Fruit fly (Drosophila melanogaster) whole organism, wandering third instar larva: ENCODE measurements around the gene CG42654.

Source experiments
- Abd-B ChIP-seq: fragments of >200 bp; optimal IDR thresholded peaks from 2 replicates; lab custom pipeline; 2017; ENCODE audit warnings: missing biosample characterization, missing genetic modification characterization
- CG32264 ChIP-seq: fragments of 200-800 bp; sonication (Bioruptor generic); optimal IDR thresholded peaks from 2 replicates; lab custom pipeline; 2016; ENCODE audit warnings: missing biosample characterization, missing genetic modification characterization
- CG9705 ChIP-seq: fragments of 200-800 bp; sonication (Bioruptor generic); optimal IDR thresholded peaks from 2 replicates; lab custom pipeline; 2018; ENCODE audit warnings: missing biosample characterization, mild to moderate bottlenecking, missing genetic modification characterization
- CrebA ChIP-seq: fragments of 200-800 bp; sonication (Bioruptor generic); optimal IDR thresholded peaks from 2 replicates; lab custom pipeline; 2016; ENCODE audit warnings: missing biosample characterization, mild to moderate bottlenecking, missing genetic modification characterization, borderline replicate concordance
- Dfd ChIP-seq: fragments of >200 bp; optimal IDR thresholded peaks from 2 replicates; lab custom pipeline; 2017; ENCODE audit warnings: missing biosample characterization, missing genetic modification characterization
- Dif ChIP-seq: fragments of 200-275, 200-300 bp; sonication (Bioruptor generic); optimal IDR thresholded peaks from 2 replicates; lab custom pipeline; 2018; ENCODE audit warnings: missing biosample characterization, missing genetic modification characterization; ENCODE audit not compliant: partially characterized antibody
- GATAd ChIP-seq: sonication (Bioruptor generic); optimal IDR thresholded peaks from 2 replicates; lab custom pipeline; 2016; ENCODE audit warnings: missing biosample characterization, missing genetic modification characterization
- HLH106 ChIP-seq: fragments of 200-800 bp; optimal IDR thresholded peaks from 3 replicates; lab custom pipeline; 2019; ENCODE audit warnings: missing biosample characterization, mild to moderate bottlenecking, missing genetic modification characterization, moderate library complexity
- Hnf4 ChIP-seq: fragments of 200-800 bp; sonication (Bioruptor generic); optimal IDR thresholded peaks from 2 replicates; lab custom pipeline; 2016; ENCODE audit warnings: missing biosample characterization, mild to moderate bottlenecking, missing genetic modification characterization
- Hr78 ChIP-seq: fragments of >200 bp; optimal IDR thresholded peaks from 2 replicates; lab custom pipeline; 2017; ENCODE audit warnings: missing biosample characterization, missing genetic modification characterization
- Hr83 ChIP-seq: fragments of 200-300 bp; sonication (Bioruptor generic); optimal IDR thresholded peaks from 2 replicates; lab custom pipeline; 2016; ENCODE audit warnings: missing biosample characterization, mild to moderate bottlenecking, missing genetic modification characterization, moderate library complexity; ENCODE audit not compliant: poor library complexity, severe bottlenecking
- Jra ChIP-seq: sonication (Bioruptor generic); optimal IDR thresholded peaks from 2 replicates; lab custom pipeline; 2016; ENCODE audit warnings: missing biosample characterization, missing genetic modification characterization
- Mio ChIP-seq: sonication (Bioruptor generic); optimal IDR thresholded peaks from 2 replicates; lab custom pipeline; 2016; ENCODE audit warnings: missing biosample characterization, missing genetic modification characterization
- Myc ChIP-seq: fragments of >200 bp; optimal IDR thresholded peaks from 2 replicates; lab custom pipeline; 2017
- N ChIP-seq: fragments of >200 bp; optimal IDR thresholded peaks from 2 replicates; lab custom pipeline; 2018; ENCODE audit warnings: missing biosample characterization, missing external identifiers, missing genetic modification characterization
- OdsH ChIP-seq: fragments of 200-800 bp; sonication (Bioruptor generic); optimal IDR thresholded peaks from 2 replicates; lab custom pipeline; 2016; ENCODE audit warnings: missing biosample characterization, mild to moderate bottlenecking, missing genetic modification characterization
- Rel ChIP-seq, 2 experiments: fragments of 200-800 bp; sonication (Bioruptor generic) in 1 of 2; optimal IDR thresholded peaks; 2 replicates in 1 of 2; 3 replicates in 1 of 2; lab custom pipeline; 2016 to 2019; ENCODE audit warnings: mild to moderate bottlenecking in 2 of 2, missing biosample characterization in 2 of 2, missing genetic modification characterization in 2 of 2, moderate library complexity in 1 of 2
- Sp1 ChIP-seq: fragments of 200-800 bp; sonication (Bioruptor generic); optimal IDR thresholded peaks from 3 replicates; lab custom pipeline; 2019; ENCODE audit warnings: missing biosample characterization, mild to moderate bottlenecking, missing genetic modification characterization, moderate library complexity
- Vsx2 ChIP-seq: fragments of 200-300, 225-300 bp; sonication (Bioruptor generic); optimal IDR thresholded peaks from 2 replicates; lab custom pipeline; 2018; ENCODE audit warnings: missing biosample characterization, missing genetic modification characterization; ENCODE audit not compliant: partially characterized antibody
- br ChIP-seq: fragments of 200-800 bp; sonication (Bioruptor generic); optimal IDR thresholded peaks from 2 replicates; lab custom pipeline; 2016; ENCODE audit warnings: missing biosample characterization, missing genetic modification characterization
- brk ChIP-seq: fragments of 200-800 bp; sonication (Bioruptor generic); optimal IDR thresholded peaks from 2 replicates; lab custom pipeline; 2016; ENCODE audit warnings: missing biosample characterization, mild to moderate bottlenecking, missing genetic modification characterization
- dl ChIP-seq, 2 experiments: fragments of 175-275, 200-275 bp in 1 of 2; fragments of 200-275 bp in 1 of 2; sonication (Bioruptor generic); optimal IDR thresholded peaks; lab custom pipeline; 2018; ENCODE audit warnings: mild to moderate bottlenecking in 2 of 2, missing biosample characterization in 2 of 2, missing genetic modification characterization in 2 of 2, moderate library complexity in 2 of 2; ENCODE audit not compliant: partially characterized antibody in 2 of 2, insufficient read depth in 1 of 2
- dmrt93B ChIP-seq: fragments of 200-800 bp; sonication (Bioruptor generic); optimal IDR thresholded peaks from 2 replicates; lab custom pipeline; 2018; ENCODE audit warnings: missing biosample characterization, mild to moderate bottlenecking, missing genetic modification characterization
- dsf ChIP-seq: sonication (Bioruptor generic); optimal IDR thresholded peaks from 2 replicates; lab custom pipeline; 2016; ENCODE audit warnings: missing biosample characterization, missing genetic modification characterization, borderline replicate concordance
- ey ChIP-seq: fragments of 200-800 bp; sonication (Bioruptor generic); optimal IDR thresholded peaks from 2 replicates; lab custom pipeline; 2016; ENCODE audit warnings: missing biosample characterization, missing genetic modification characterization
- foxo ChIP-seq, 2 experiments: fragments of 200-800 bp; sonication (Bioruptor generic); optimal IDR thresholded peaks; 2 replicates in 1 of 2; 3 replicates in 1 of 2; lab custom pipeline; 2016 to 2017; ENCODE audit warnings: missing biosample characterization in 2 of 2, missing genetic modification characterization in 2 of 2
- fru ChIP-seq: fragments of 200-800 bp; sonication (Bioruptor generic); optimal IDR thresholded peaks from 3 replicates; lab custom pipeline; 2016; ENCODE audit warnings: missing biosample characterization, mild to moderate bottlenecking, missing genetic modification characterization
- h ChIP-seq: fragments of 200-800 bp; sonication (Bioruptor generic); optimal IDR thresholded peaks from 3 replicates; lab custom pipeline; 2016; ENCODE audit warnings: missing biosample characterization, mild to moderate bottlenecking, missing genetic modification characterization
- jim ChIP-seq: fragments of 175-275, 200-325 bp; sonication (Bioruptor generic); optimal IDR thresholded peaks from 2 replicates; lab custom pipeline; 2016; ENCODE audit warnings: missing biosample characterization, mild to moderate bottlenecking, missing genetic modification characterization
- lola ChIP-seq: fragments of >200 bp; optimal IDR thresholded peaks from 2 replicates; lab custom pipeline; 2017; ENCODE audit warnings: missing biosample characterization, missing genetic modification characterization
- pan ChIP-seq: fragments of >200 bp; optimal IDR thresholded peaks from 2 replicates; lab custom pipeline; 2017
- psq ChIP-seq: fragments of 200-800 bp; sonication (Bioruptor generic); optimal IDR thresholded peaks from 3 replicates; lab custom pipeline; 2017; ENCODE audit warnings: missing biosample characterization, mild to moderate bottlenecking, missing genetic modification characterization, moderate library complexity
- rgr ChIP-seq: fragments of 200-800 bp; sonication (Bioruptor generic); optimal IDR thresholded peaks from 3 replicates; lab custom pipeline; 2016; ENCODE audit warnings: missing biosample characterization, mild to moderate bottlenecking, missing genetic modification characterization
- sage ChIP-seq: fragments of 200-800 bp; sonication (Bioruptor generic); optimal IDR thresholded peaks from 2 replicates; lab custom pipeline; 2016; ENCODE audit warnings: missing biosample characterization, mild to moderate bottlenecking, missing genetic modification characterization
- sv ChIP-seq: fragments of 200-800 bp; sonication (Bioruptor generic); optimal IDR thresholded peaks from 3 replicates; lab custom pipeline; 2016; ENCODE audit warnings: missing biosample characterization, missing genetic modification characterization
- tai ChIP-seq: sonication (Bioruptor generic); optimal IDR thresholded peaks from 2 replicates; lab custom pipeline; 2016; ENCODE audit warnings: missing biosample characterization, missing genetic modification characterization
- usp ChIP-seq: fragments of >200 bp; optimal IDR thresholded peaks from 2 replicates; lab custom pipeline; 2017; ENCODE audit warnings: missing biosample characterization, missing genetic modification characterization
- woc ChIP-seq: sonication (Bioruptor generic); optimal IDR thresholded peaks from 2 replicates; lab custom pipeline; 2016; ENCODE audit warnings: missing biosample characterization, mild to moderate bottlenecking, missing genetic modification characterization

Gene CG42654

DNA sequence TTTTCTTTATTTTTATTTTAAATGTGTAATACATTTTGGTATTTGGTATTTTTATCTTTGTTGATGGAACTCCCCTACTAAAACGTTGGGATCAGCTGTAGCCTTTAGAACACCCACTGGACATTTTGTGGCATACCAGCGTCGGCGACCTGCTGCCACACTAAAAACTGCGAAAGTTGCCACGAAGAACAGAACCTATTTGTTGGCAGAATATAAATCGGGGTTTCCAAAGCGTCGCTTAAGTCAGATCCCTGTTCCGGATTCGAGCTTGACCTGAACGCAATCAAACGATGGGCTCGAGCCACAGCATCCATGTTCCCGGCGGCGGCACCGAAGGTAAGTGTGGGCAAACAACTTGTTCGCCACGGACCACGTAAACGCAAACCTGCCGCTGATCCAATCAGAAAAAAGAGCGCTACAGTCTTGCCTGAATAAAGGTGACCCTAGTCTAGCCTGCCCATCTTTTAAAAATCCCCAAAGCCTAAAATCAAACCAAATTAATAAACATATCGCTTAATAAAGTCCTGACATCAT, 29.5 kb downstream of the CG42654 start, which contains the start of gene Grasp65:
Grasp65 (plus strand) TSS at position 173 of the 534 bp plus-strand sequence.
- TF ChIP-seq br (no peak), CG9705 (no peak), lola (no peak), HLH106 (tag; lab: Kevin White, UChicago) (no peak), Jra (GFP tag; lab: Kevin White, UChicago) (no peak), N (GFP tag; lab: Kevin White, UChicago) (no peak), Sp1 (GFP tag; lab: Kevin White, UChicago) (peak; percentile 53), Rel (GFP tag; optimal IDR thresholded peaks at IDR 0.05; lab: Kevin White, UChicago) (no peak), Rel (tag; optimal IDR thresholded peaks at IDR 0.05; lab: Kevin White, UChicago) (peak; percentile 84)
- TF ChIP-seq, all 38 proteins: peak for 2

DNA sequence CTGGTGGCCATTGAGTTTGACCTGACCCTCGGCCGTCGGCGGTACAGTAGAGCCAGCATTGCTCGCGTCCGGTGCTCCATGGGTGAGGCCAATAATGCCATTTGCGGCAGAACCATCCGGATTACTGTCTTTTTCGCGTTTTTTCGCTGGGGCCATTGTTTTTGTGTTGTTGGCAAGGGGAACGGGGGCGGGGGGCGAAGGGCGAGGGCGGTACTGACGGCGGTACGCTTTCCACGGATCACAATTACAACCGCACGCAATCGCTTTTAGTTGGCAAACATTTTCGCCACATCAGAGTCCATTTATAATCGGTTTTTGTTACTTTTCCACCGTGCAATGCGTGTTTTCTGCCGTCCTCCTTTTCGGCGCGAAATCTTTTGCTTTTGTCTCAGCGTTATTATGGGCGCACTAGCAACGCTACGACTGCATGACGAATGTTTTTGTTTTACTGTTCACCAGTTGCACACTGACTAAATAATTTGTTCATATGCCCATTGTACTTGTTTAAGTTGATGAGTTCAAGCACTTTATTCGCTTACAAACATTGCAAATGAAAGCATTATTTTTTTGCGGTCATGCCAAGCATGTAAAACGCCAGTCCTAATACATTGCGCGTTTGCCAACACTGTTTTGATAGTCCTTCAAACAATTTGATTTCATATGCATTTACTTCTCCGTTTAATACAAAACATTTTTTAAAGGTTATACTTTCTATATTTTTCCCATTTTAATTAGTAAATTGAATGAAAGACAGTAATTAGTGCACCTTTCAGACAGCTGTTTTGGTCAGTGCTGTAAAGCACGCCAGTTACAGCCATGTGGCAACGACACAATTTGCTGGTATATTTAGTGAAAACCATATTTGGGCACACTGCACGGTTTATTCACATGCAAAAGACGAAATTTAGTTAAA, 31.2 kb downstream of the CG42654 start, which contains the start of gene Pfdn6:
Pfdn6 (plus strand) TSS at position 839 of the 913 bp plus-strand sequence.
- TF ChIP-seq dsf (peak; percentile 54), Mio (GFP tag; lab: Kevin White, UChicago) (no peak), Dif (GFP tag; lab: Kevin White, UChicago) (peak; percentile 99), woc (GFP tag; lab: Kevin White, UChicago) (no peak), CG9705 (peak; percentile 65), br (no peak), GATAd (GFP tag; lab: Kevin White, UChicago) (no peak), dl (GFP tag; optimal IDR thresholded peaks at IDR 0.05; lab: Kevin White, UChicago; ENCODE audit: insufficient read depth in 1 of 2, partially characterized antibody in 2 of 2) (peak; percentile 86 to 96), sage (GFP tag; lab: Kevin White, UChicago) (no peak), h (GFP tag; lab: Kevin White, UChicago) (peak; percentile 75), tai (GFP tag; lab: Kevin White, UChicago) (no peak), Abd-B (GFP tag; lab: Kevin White, UChicago) (no peak), CG32264 (GFP tag; lab: Kevin White, UChicago) (peak; percentile 25), foxo (GFP tag; optimal IDR thresholded peaks at IDR 0.05; lab: Kevin White, UChicago) (peak in 1 of 2 experiments; percentile 73), sv (peak; percentile 73), Hr83 (GFP tag; lab: Kevin White, UChicago) (no peak), CrebA (GFP tag; lab: Kevin White, UChicago) (no peak), N (GFP tag; lab: Kevin White, UChicago) (no peak), fru (no peak), Sp1 (GFP tag; lab: Kevin White, UChicago) (peak; percentile 59), Vsx2 (peak; percentile 100), lola (no peak), psq (GFP tag; lab: Kevin White, UChicago) (peak; percentile 58), Myc (lab: Kevin White, UChicago) (peak; percentile 62), Hr78 (GFP tag; lab: Kevin White, UChicago) (no peak), HLH106 (tag; lab: Kevin White, UChicago) (peak; percentile 70), OdsH (GFP tag; lab: Kevin White, UChicago) (peak; percentile 19), Jra (GFP tag; lab: Kevin White, UChicago) (peak; percentile 47), dmrt93B (GFP tag; lab: Kevin White, UChicago) (no peak), Hnf4 (GFP tag; lab: Kevin White, UChicago) (no peak), pan (lab: Kevin White, UChicago) (no peak), jim (GFP tag; lab: Kevin White, UChicago) (no peak), Rel (GFP tag; optimal IDR thresholded peaks at IDR 0.05; lab: Kevin White, UChicago) (no peak), Rel (tag; optimal IDR thresholded peaks at IDR 0.05; lab: Kevin White, UChicago) (peak; percentile 29), usp (GFP tag; lab: Kevin White, UChicago) (no peak), rgr (GFP tag; lab: Kevin White, UChicago) (peak; percentile 76), brk (no peak), Dfd (GFP tag; lab: Kevin White, UChicago) (no peak), ey (peak; percentile 52)
